Fruit fly (Drosophila melanogaster): Measurements from ENCODE around the gene NTPase.

Gene NTPase

dm6 chr2L:2861140-2861884 is 24.3 kb downstream of the NTPase start (continued):
- peak; percentile 25 for TF ChIP-seq unpg (GFP tag; optimal IDR thresholded peaks at IDR 0.05)
- TF ChIP-seq CG11695 (GFP tag; IDR thresholded peaks at IDR 0.05): 0 out of 3 replicates have a peak, but pooled peaks have one; percentile 12
- no peak for TF ChIP-seq phol (tag; optimal IDR thresholded peaks at IDR 0.05)
- 0 out of 3 replicates have a peak, but pooled peaks have one; percentile 13 for TF ChIP-seq so (GFP tag; IDR thresholded peaks at IDR 0.05)
- TF ChIP-seq Adf1 (GFP tag; IDR thresholded peaks at IDR 0.05): peak; percentile 18; the same call in 1 of the 2 replicates
- TF ChIP-seq CG34376 (GFP tag; optimal IDR thresholded peaks at IDR 0.05): peak; percentile 38
- peak; percentile 2 for TF ChIP-seq scrt (GFP tag; optimal IDR thresholded peaks at IDR 0.05)
- TF ChIP-seq ATbp (GFP tag; optimal IDR thresholded peaks at IDR 0.05): peak; percentile 37
- peak; percentile 4 for TF ChIP-seq CG12219 (GFP tag; optimal IDR thresholded peaks at IDR 0.05)
- peak; percentile 2 for TF ChIP-seq CG17568 (GFP tag; optimal IDR thresholded peaks at IDR 0.05)
- TF ChIP-seq seq (GFP tag; IDR thresholded peaks at IDR 0.05): peak; percentile 25; the same call in 1 of the 2 replicates
- peak; percentile 45 for TF ChIP-seq CG12769 (tag; optimal IDR thresholded peaks at IDR 0.05)
- TF ChIP-seq PHDP (tag; optimal IDR thresholded peaks at IDR 0.05): peak; percentile 5
- peak; percentile 25 for TF ChIP-seq CG18599 (GFP tag; optimal IDR thresholded peaks at IDR 0.05)
- no peak for TF ChIP-seq CG2678 (tag; optimal IDR thresholded peaks at IDR 0.05)
- no peak for TF ChIP-seq CG14050 (GFP tag; IDR thresholded peaks at IDR 0.05)
- peak; percentile 34 for TF ChIP-seq CG15696 (tag; optimal IDR thresholded peaks at IDR 0.05)
- peak; percentile 20 for TF ChIP-seq caup (GFP tag; optimal IDR thresholded peaks at IDR 0.05; ENCODE audit: severe bottlenecking)
- TF ChIP-seq vvl (GFP tag; IDR thresholded peaks at IDR 0.05): peak; percentile 43; the same call in 1 of the 2 replicates
- TF ChIP-seq grn (GFP tag; optimal IDR thresholded peaks at IDR 0.05): peak; percentile 32
- no peak for TF ChIP-seq CG2889 (GFP tag; IDR thresholded peaks at IDR 0.05)
- TF ChIP-seq wek (GFP tag; optimal IDR thresholded peaks at IDR 0.05): peak; percentile 54
- peak; percentile 31 for TF ChIP-seq CG11723 (GFP tag; optimal IDR thresholded peaks at IDR 0.05)
- TF ChIP-seq Trl (optimal IDR thresholded peaks at IDR 0.05): peak; percentile 32 to 36
- TF ChIP-seq Trl (GFP tag; optimal IDR thresholded peaks at IDR 0.05): no peak
- peak; percentile 64 for TF ChIP-seq CG6813 (GFP tag; optimal IDR thresholded peaks at IDR 0.05)
- peak; percentile 15 for TF ChIP-seq CG33557 (GFP tag; optimal IDR thresholded peaks at IDR 0.05)
- TF ChIP-seq CG33213 (GFP tag; optimal IDR thresholded peaks at IDR 0.05): peak; percentile 13
- TF ChIP-seq nmo (GFP tag; optimal IDR thresholded peaks at IDR 0.05): no peak
- peak; percentile 40 for TF ChIP-seq odd (GFP tag; optimal IDR thresholded peaks at IDR 0.05)
- no peak for TF ChIP-seq CG3838 (GFP tag; optimal IDR thresholded peaks at IDR 0.05)
- no peak; the same call in 2 of the 3 replicates for TF ChIP-seq tgo (GFP tag; IDR thresholded peaks at IDR 0.05)
- no peak for TF ChIP-seq al (GFP tag; IDR thresholded peaks at IDR 0.05)
- TF ChIP-seq CG8290 (GFP tag; optimal IDR thresholded peaks at IDR 0.05): peak; percentile 49
- TF ChIP-seq CG8290 (tag; optimal IDR thresholded peaks at IDR 0.05): peak; percentile 7 to 9
- TF ChIP-seq dati (GFP tag; IDR thresholded peaks at IDR 0.05): no peak
- peak; percentile 36; the same call in 1 of the 4 replicates for TF ChIP-seq Dll (GFP tag; IDR thresholded peaks at IDR 0.05; ENCODE audit: partially characterized antibody)
- TF ChIP-seq MTF-1 (GFP tag; optimal IDR thresholded peaks at IDR 0.05; ENCODE audit: borderline replicate concordance): peak; percentile 56
- peak; percentile 21; the same call in 1 of the 3 replicates for TF ChIP-seq CG34224 (GFP tag; IDR thresholded peaks at IDR 0.05; ENCODE audit: partially characterized antibody)
- TF ChIP-seq CG13296 (GFP tag; optimal IDR thresholded peaks at IDR 0.05): peak; percentile 35
- TF ChIP-seq CrebB (tag; optimal IDR thresholded peaks at IDR 0.05): peak; percentile 48
- 0 out of 3 replicates have a peak, but pooled peaks have one; percentile 15 for TF ChIP-seq zfh1 (GFP tag; IDR thresholded peaks at IDR 0.05)
- peak in 1 of 2 experiments; percentile 27 for TF ChIP-seq Pdp1 (GFP tag; optimal IDR thresholded peaks at IDR 0.05)
- TF ChIP-seq CG5180 (GFP tag; optimal IDR thresholded peaks at IDR 0.05): peak; percentile 24
- peak; percentile 52 for TF ChIP-seq mirr (GFP tag; optimal IDR thresholded peaks at IDR 0.05)
- 0 out of 2 replicates have a peak, but pooled peaks have one; percentile 25 for TF ChIP-seq CG32772 (GFP tag; IDR thresholded peaks at IDR 0.05)
- peak; percentile 43 for TF ChIP-seq CG4707 (GFP tag; optimal IDR thresholded peaks at IDR 0.05)

Data from whole organism, embryonic.